Worm (Caenorhabditis elegans) whole organism, mixed stage, embryonic: Measurements from ENCODE around the gene clec-153.

ENCODE experiments used
- M03D4.4 ChIP-seq: sonication (generic microtip); optimal IDR thresholded peaks from 2 replicates; lab custom pipeline; 2017; ENCODE audit warnings: mild to moderate bottlenecking, missing genetic modification characterization, missing compliant biosample characterization
- bed-3 ChIP-seq: fragments of 200-800 bp; sonication (Bioruptor generic); optimal IDR thresholded peaks from 3 replicates; lab custom pipeline; 2018; ENCODE audit warnings: mild to moderate bottlenecking, missing genetic modification characterization, moderate library complexity, missing compliant biosample characterization
- blmp-1 ChIP-seq: fragments of 150-350 bp; optimal IDR thresholded peaks from 2 replicates; lab custom pipeline; 2014; ENCODE audit warnings: missing biosample characterization, missing genetic modification characterization
- ceh-39 ChIP-seq: fragments of 150-350 bp; optimal IDR thresholded peaks from 2 replicates; lab custom pipeline; 2014; ENCODE audit warnings: missing biosample characterization, missing genetic modification characterization
- ceh-43 ChIP-seq: fragments of 200-800 bp; sonication (Bioruptor generic); optimal IDR thresholded peaks from 2 replicates; lab custom pipeline; 2018; ENCODE audit warnings: mild to moderate bottlenecking, missing genetic modification characterization, moderate library complexity, missing compliant biosample characterization
- ceh-83 ChIP-seq: fragments of 200-800 bp; sonication (Bioruptor generic); optimal IDR thresholded peaks from 2 replicates; lab custom pipeline; 2018; ENCODE audit warnings: mild to moderate bottlenecking, missing genetic modification characterization, missing compliant biosample characterization
- ces-1 ChIP-seq: fragments of 150-350 bp; optimal IDR thresholded peaks from 2 replicates; lab custom pipeline; 2014; ENCODE audit warnings: missing biosample characterization, missing genetic modification reagents, missing genetic modification characterization
- cnd-1 ChIP-seq: fragments of 200-800 bp; sonication (Bioruptor generic); optimal IDR thresholded peaks from 2 replicates; lab custom pipeline; 2018; ENCODE audit warnings: mild to moderate bottlenecking, missing genetic modification characterization, missing compliant biosample characterization
- drap-1 ChIP-seq: fragments of 200-800 bp; sonication (Bioruptor generic); optimal IDR thresholded peaks from 3 replicates; lab custom pipeline; 2018; ENCODE audit warnings: mild to moderate bottlenecking, missing genetic modification characterization, missing compliant biosample characterization
- elt-1 ChIP-seq: sonication (generic microtip); optimal IDR thresholded peaks from 2 replicates; lab custom pipeline; 2017; ENCODE audit warnings: missing genetic modification characterization, mild to moderate bottlenecking, missing compliant biosample characterization, antibody characterized with exemption, moderate library complexity, borderline replicate concordance; ENCODE audit not compliant: insufficient read depth
- elt-3 ChIP-seq: fragments of 150-350 bp; optimal IDR thresholded peaks from 2 replicates; lab custom pipeline; 2014; ENCODE audit warnings: missing biosample characterization, missing genetic modification characterization
- flh-1 ChIP-seq: fragments of 200-800 bp; sonication (Bioruptor generic); optimal IDR thresholded peaks from 2 replicates; lab custom pipeline; 2018; ENCODE audit warnings: mild to moderate bottlenecking, missing genetic modification characterization, moderate library complexity, missing compliant biosample characterization
- ham-2 ChIP-seq: fragments of 200-800 bp; sonication (Bioruptor generic); optimal IDR thresholded peaks from 2 replicates; lab custom pipeline; 2018; ENCODE audit warnings: mild to moderate bottlenecking, missing genetic modification characterization, missing compliant biosample characterization
- hlh-1 ChIP-seq: fragments of 150-350 bp; optimal IDR thresholded peaks from 2 replicates; lab custom pipeline; 2014; ENCODE audit warnings: missing biosample characterization, missing genetic modification reagents, missing genetic modification characterization
- lin-13 ChIP-seq: fragments of 150-350 bp; optimal IDR thresholded peaks from 2 replicates; lab custom pipeline; 2014; ENCODE audit warnings: missing biosample characterization, missing genetic modification characterization
- lin-32 ChIP-seq: fragments of 200-800 bp; sonication (Bioruptor generic); optimal IDR thresholded peaks from 2 replicates; lab custom pipeline; 2018; ENCODE audit warnings: mild to moderate bottlenecking, missing genetic modification characterization, missing compliant biosample characterization
- lsy-2 ChIP-seq: fragments of 150-350 bp; optimal IDR thresholded peaks from 2 replicates; lab custom pipeline; 2014; ENCODE audit warnings: missing biosample characterization, missing genetic modification characterization
- mab-5 ChIP-seq: fragments of 150-350 bp; optimal IDR thresholded peaks from 2 replicates; lab custom pipeline; 2014; ENCODE audit warnings: missing biosample characterization, missing genetic modification characterization
- mep-1 ChIP-seq: fragments of 150-350 bp; optimal IDR thresholded peaks from 2 replicates; lab custom pipeline; 2017; ENCODE audit warnings: missing biosample characterization, missing genetic modification reagents, missing genetic modification characterization, inconsistent platforms
- mls-2 ChIP-seq: sonication (generic microtip); optimal IDR thresholded peaks from 2 replicates; lab custom pipeline; 2016; ENCODE audit warnings: mild to moderate bottlenecking, missing genetic modification characterization, moderate library complexity, missing compliant biosample characterization
- nhr-12 ChIP-seq: fragments of 150-350 bp; optimal IDR thresholded peaks from 2 replicates; lab custom pipeline; 2014; ENCODE audit warnings: missing biosample characterization, missing genetic modification characterization
- nhr-2 ChIP-seq: fragments of 150-350 bp; optimal IDR thresholded peaks from 2 replicates; lab custom pipeline; 2014; ENCODE audit warnings: missing biosample characterization, missing genetic modification characterization
- nhr-237 ChIP-seq: fragments of 150-350 bp; optimal IDR thresholded peaks from 2 replicates; lab custom pipeline; 2014; ENCODE audit warnings: missing biosample characterization, missing genetic modification characterization
- nhr-28 ChIP-seq: fragments of 150-350 bp; optimal IDR thresholded peaks from 2 replicates; lab custom pipeline; 2014; ENCODE audit warnings: missing biosample characterization, missing genetic modification characterization
- nhr-76 ChIP-seq: sonication (generic microtip); optimal IDR thresholded peaks from 2 replicates; lab custom pipeline; 2017; ENCODE audit warnings: missing biosample characterization, missing genetic modification characterization
- pha-4 ChIP-seq: fragments of 150-350 bp; optimal IDR thresholded peaks from 2 replicates; lab custom pipeline; 2018; ENCODE audit warnings: missing biosample characterization, missing genetic modification reagents, missing genetic modification characterization
- sem-2 ChIP-seq: fragments of 200-800 bp; sonication (Bioruptor generic); optimal IDR thresholded peaks from 2 replicates; lab custom pipeline; 2018; ENCODE audit warnings: mild to moderate bottlenecking, missing genetic modification characterization, missing compliant biosample characterization
- snpc-4 ChIP-seq: fragments of 150-350 bp; optimal IDR thresholded peaks from 2 replicates; lab custom pipeline; 2014; ENCODE audit warnings: missing biosample characterization, missing genetic modification characterization
- sptf-1 ChIP-seq: sonication (generic microtip); optimal IDR thresholded peaks from 2 replicates; lab custom pipeline; 2017; ENCODE audit warnings: mild to moderate bottlenecking, missing genetic modification characterization, moderate library complexity, missing compliant biosample characterization
- tbx-8 ChIP-seq: fragments of 200-800 bp; sonication (Bioruptor generic); optimal IDR thresholded peaks from 2 replicates; lab custom pipeline; 2018; ENCODE audit warnings: mild to moderate bottlenecking, missing genetic modification characterization, moderate library complexity, missing compliant biosample characterization
- unc-120 ChIP-seq: sonication (generic microtip); optimal IDR thresholded peaks from 2 replicates; lab custom pipeline; 2017; ENCODE audit warnings: missing genetic modification characterization, missing compliant biosample characterization; ENCODE audit not compliant: poor library complexity, severe bottlenecking
- unc-39 ChIP-seq: fragments of 150-350 bp; optimal IDR thresholded peaks from 2 replicates; lab custom pipeline; 2014; ENCODE audit warnings: missing biosample characterization, missing genetic modification characterization
- unc-62 ChIP-seq: fragments of 150-350 bp; optimal IDR thresholded peaks from 2 replicates; lab custom pipeline; 2014; ENCODE audit warnings: missing biosample characterization, missing genetic modification reagents, missing genetic modification characterization
- zip-8 ChIP-seq: fragments of 150-350 bp; optimal IDR thresholded peaks from 2 replicates; lab custom pipeline; 2014; ENCODE audit warnings: missing biosample characterization, missing genetic modification characterization
- ztf-11 ChIP-seq: fragments of 150-350 bp; optimal IDR thresholded peaks from 2 replicates; lab custom pipeline; 2014; ENCODE audit warnings: missing biosample characterization, missing genetic modification characterization

Gene clec-153

ce11 chrIII:4646246-4646645, 11.2 kb downstream of the clec-153 start, which contains the start of gene pqn-29:
Gene pqn-29, minus strand, starts transcription at chrIII:4646346.
- no peak for TF ChIP-seq cnd-1 (tag; lab: Kevin White, UChicago)
- TF ChIP-seq mep-1 (tag; lab: Kevin White, UChicago) = no peak
- no peak for TF ChIP-seq tbx-8 (GFP tag; lab: Kevin White, UChicago)
- TF ChIP-seq nhr-2 = no peak
- TF ChIP-seq lin-32 = no peak
- no peak for TF ChIP-seq mls-2 (tag; lab: Kevin White, UChicago)
- TF ChIP-seq ztf-11 (tag; lab: Kevin White, UChicago) = no peak
- no peak for TF ChIP-seq hlh-1
- no peak for TF ChIP-seq unc-62 (GFP tag; lab: Kevin White, UChicago)
- no peak for TF ChIP-seq blmp-1

- no peak for TF ChIP-seq lin-32
- no peak for TF ChIP-seq lsy-2
- no peak for TF ChIP-seq cnd-1 (tag; lab: Kevin White, UChicago)
- no peak for TF ChIP-seq elt-3 (tag; lab: Kevin White, UChicago)
- TF ChIP-seq hlh-1 = no peak
- TF ChIP-seq unc-39 = no peak
- TF ChIP-seq bed-3 = no peak
- no peak for TF ChIP-seq unc-120
- TF ChIP-seq ztf-11 (tag; lab: Kevin White, UChicago) = no peak
- TF ChIP-seq flh-1 = no peak
- TF ChIP-seq tbx-8 (GFP tag; lab: Kevin White, UChicago) = no peak
These were observed 12.3 kb downstream of the clec-153 start for ce11 chrIII:4647341-4647740.

ce11 chrIII:4647878-4648277, 12.8 kb downstream of the clec-153 start, which contains the start of gene T23F11.6:
Gene T23F11.6, minus strand, starts transcription at chrIII:4647922.
- TF ChIP-seq elt-1 (tag; lab: Kevin White, UChicago) (no peak), nhr-237 (no peak), sptf-1 (tag; lab: Kevin White, UChicago) (no peak), flh-1 (no peak), unc-39 (no peak), tbx-8 (GFP tag; lab: Kevin White, UChicago) (no peak), bed-3 (no peak), hlh-1 (no peak), ceh-39 (tag; lab: Kevin White, UChicago) (no peak), mep-1 (tag; lab: Kevin White, UChicago) (no peak), unc-120 (no peak), nhr-2 (no peak), ceh-43 (GFP tag; lab: Kevin White, UChicago) (no peak), mls-2 (tag; lab: Kevin White, UChicago) (no peak), elt-3 (tag; lab: Kevin White, UChicago) (no peak), lin-32 (no peak), snpc-4 (tag; lab: Kevin White, UChicago) (no peak), nhr-28 (no peak), drap-1 (GFP tag; lab: Kevin White, UChicago) (no peak)

ce11 chrIII:4649363-4649768, 14.3 kb downstream of the clec-153 start:
- TF ChIP-seq cnd-1 (tag; lab: Kevin White, UChicago) (no peak), sptf-1 (tag; lab: Kevin White, UChicago) (no peak), nhr-28 (no peak), nhr-2 (no peak), nhr-12 (no peak), unc-62 (GFP tag; lab: Kevin White, UChicago) (peak; percentile 83), ham-2 (GFP tag; lab: Kevin White, UChicago) (peak; percentile 27), flh-1 (no peak), tbx-8 (GFP tag; lab: Kevin White, UChicago) (no peak), lin-32 (no peak), unc-39 (no peak), sem-2 (GFP tag; lab: Kevin White, UChicago) (no peak), ceh-83 (GFP tag; lab: Kevin White, UChicago) (no peak), hlh-1 (peak; percentile 90), elt-3 (tag; lab: Kevin White, UChicago) (peak; percentile 75), mls-2 (tag; lab: Kevin White, UChicago) (no peak), mab-5 (tag; lab: Kevin White, UChicago) (no peak), pha-4 (tag; lab: Kevin White, UChicago) (peak; percentile 92), ztf-11 (tag; lab: Kevin White, UChicago) (peak; percentile 32), lsy-2 (peak; percentile 68), unc-120 (peak; percentile 58), M03D4.4 (tag; lab: Kevin White, UChicago) (peak; percentile 58), elt-1 (tag; lab: Kevin White, UChicago) (no peak), mep-1 (tag; lab: Kevin White, UChicago) (peak; percentile 85), nhr-76 (no peak), ceh-39 (tag; lab: Kevin White, UChicago) (peak; percentile 3), drap-1 (GFP tag; lab: Kevin White, UChicago) (peak; percentile 50), snpc-4 (tag; lab: Kevin White, UChicago) (no peak), ces-1 (GFP tag; lab: Kevin White, UChicago) (peak; percentile 60), bed-3 (no peak), zip-8 (tag; lab: Kevin White, UChicago) (no peak), ceh-43 (GFP tag; lab: Kevin White, UChicago) (no peak), nhr-237 (peak; percentile 90), blmp-1 (no peak), lin-13 (peak; percentile 42)
- TF ChIP-seq, all 35 proteins: peak for 15
